Worm (Caenorhabditis elegans) whole organism, mixed stage, embryonic: ENCODE results near the gene rnp-7.
A peak's percentile ranks its signal among the peaks of the same experiment; 100 is the strongest.

ENCODE experiments used
- M03D4.4 ChIP-seq: sonication (generic microtip); optimal IDR thresholded peaks from 2 replicates; lab custom pipeline; 2017; ENCODE audit warnings: mild to moderate bottlenecking, missing genetic modification characterization, missing compliant biosample characterization
- bed-3 ChIP-seq: fragments of 200-800 bp; sonication (Bioruptor generic); optimal IDR thresholded peaks from 3 replicates; lab custom pipeline; 2018; ENCODE audit warnings: mild to moderate bottlenecking, missing genetic modification characterization, moderate library complexity, missing compliant biosample characterization
- blmp-1 ChIP-seq: fragments of 150-350 bp; optimal IDR thresholded peaks from 2 replicates; lab custom pipeline; 2014; ENCODE audit warnings: missing biosample characterization, missing genetic modification characterization
- ceh-39 ChIP-seq: fragments of 150-350 bp; optimal IDR thresholded peaks from 2 replicates; lab custom pipeline; 2014; ENCODE audit warnings: missing biosample characterization, missing genetic modification characterization
- ceh-43 ChIP-seq: fragments of 200-800 bp; sonication (Bioruptor generic); optimal IDR thresholded peaks from 2 replicates; lab custom pipeline; 2018; ENCODE audit warnings: mild to moderate bottlenecking, missing genetic modification characterization, moderate library complexity, missing compliant biosample characterization
- ceh-83 ChIP-seq: fragments of 200-800 bp; sonication (Bioruptor generic); optimal IDR thresholded peaks from 2 replicates; lab custom pipeline; 2018; ENCODE audit warnings: mild to moderate bottlenecking, missing genetic modification characterization, missing compliant biosample characterization
- ces-1 ChIP-seq: fragments of 150-350 bp; optimal IDR thresholded peaks from 2 replicates; lab custom pipeline; 2014; ENCODE audit warnings: missing biosample characterization, missing genetic modification reagents, missing genetic modification characterization
- cnd-1 ChIP-seq: fragments of 200-800 bp; sonication (Bioruptor generic); optimal IDR thresholded peaks from 2 replicates; lab custom pipeline; 2018; ENCODE audit warnings: mild to moderate bottlenecking, missing genetic modification characterization, missing compliant biosample characterization
- drap-1 ChIP-seq: fragments of 200-800 bp; sonication (Bioruptor generic); optimal IDR thresholded peaks from 3 replicates; lab custom pipeline; 2018; ENCODE audit warnings: mild to moderate bottlenecking, missing genetic modification characterization, missing compliant biosample characterization
- elt-1 ChIP-seq: sonication (generic microtip); optimal IDR thresholded peaks from 2 replicates; lab custom pipeline; 2017; ENCODE audit warnings: missing genetic modification characterization, mild to moderate bottlenecking, missing compliant biosample characterization, antibody characterized with exemption, moderate library complexity, borderline replicate concordance; ENCODE audit not compliant: insufficient read depth
- elt-3 ChIP-seq: fragments of 150-350 bp; optimal IDR thresholded peaks from 2 replicates; lab custom pipeline; 2014; ENCODE audit warnings: missing biosample characterization, missing genetic modification characterization
- flh-1 ChIP-seq: fragments of 200-800 bp; sonication (Bioruptor generic); optimal IDR thresholded peaks from 2 replicates; lab custom pipeline; 2018; ENCODE audit warnings: mild to moderate bottlenecking, missing genetic modification characterization, moderate library complexity, missing compliant biosample characterization
- ham-2 ChIP-seq: fragments of 200-800 bp; sonication (Bioruptor generic); optimal IDR thresholded peaks from 2 replicates; lab custom pipeline; 2018; ENCODE audit warnings: mild to moderate bottlenecking, missing genetic modification characterization, missing compliant biosample characterization
- hlh-1 ChIP-seq: fragments of 150-350 bp; optimal IDR thresholded peaks from 2 replicates; lab custom pipeline; 2014; ENCODE audit warnings: missing biosample characterization, missing genetic modification reagents, missing genetic modification characterization
- lin-13 ChIP-seq: fragments of 150-350 bp; optimal IDR thresholded peaks from 2 replicates; lab custom pipeline; 2014; ENCODE audit warnings: missing biosample characterization, missing genetic modification characterization
- lin-32 ChIP-seq: fragments of 200-800 bp; sonication (Bioruptor generic); optimal IDR thresholded peaks from 2 replicates; lab custom pipeline; 2018; ENCODE audit warnings: mild to moderate bottlenecking, missing genetic modification characterization, missing compliant biosample characterization
- lsy-2 ChIP-seq: fragments of 150-350 bp; optimal IDR thresholded peaks from 2 replicates; lab custom pipeline; 2014; ENCODE audit warnings: missing biosample characterization, missing genetic modification characterization
- mab-5 ChIP-seq: fragments of 150-350 bp; optimal IDR thresholded peaks from 2 replicates; lab custom pipeline; 2014; ENCODE audit warnings: missing biosample characterization, missing genetic modification characterization
- mep-1 ChIP-seq: fragments of 150-350 bp; optimal IDR thresholded peaks from 2 replicates; lab custom pipeline; 2017; ENCODE audit warnings: missing biosample characterization, missing genetic modification reagents, missing genetic modification characterization, inconsistent platforms
- mls-2 ChIP-seq: sonication (generic microtip); optimal IDR thresholded peaks from 2 replicates; lab custom pipeline; 2016; ENCODE audit warnings: mild to moderate bottlenecking, missing genetic modification characterization, moderate library complexity, missing compliant biosample characterization
- nhr-12 ChIP-seq: fragments of 150-350 bp; optimal IDR thresholded peaks from 2 replicates; lab custom pipeline; 2014; ENCODE audit warnings: missing biosample characterization, missing genetic modification characterization
- nhr-2 ChIP-seq: fragments of 150-350 bp; optimal IDR thresholded peaks from 2 replicates; lab custom pipeline; 2014; ENCODE audit warnings: missing biosample characterization, missing genetic modification characterization
- nhr-237 ChIP-seq: fragments of 150-350 bp; optimal IDR thresholded peaks from 2 replicates; lab custom pipeline; 2014; ENCODE audit warnings: missing biosample characterization, missing genetic modification characterization
- nhr-28 ChIP-seq: fragments of 150-350 bp; optimal IDR thresholded peaks from 2 replicates; lab custom pipeline; 2014; ENCODE audit warnings: missing biosample characterization, missing genetic modification characterization
- nhr-76 ChIP-seq: sonication (generic microtip); optimal IDR thresholded peaks from 2 replicates; lab custom pipeline; 2017; ENCODE audit warnings: missing biosample characterization, missing genetic modification characterization
- pha-4 ChIP-seq: fragments of 150-350 bp; optimal IDR thresholded peaks from 2 replicates; lab custom pipeline; 2018; ENCODE audit warnings: missing biosample characterization, missing genetic modification reagents, missing genetic modification characterization
- sem-2 ChIP-seq: fragments of 200-800 bp; sonication (Bioruptor generic); optimal IDR thresholded peaks from 2 replicates; lab custom pipeline; 2018; ENCODE audit warnings: mild to moderate bottlenecking, missing genetic modification characterization, missing compliant biosample characterization
- snpc-4 ChIP-seq: fragments of 150-350 bp; optimal IDR thresholded peaks from 2 replicates; lab custom pipeline; 2014; ENCODE audit warnings: missing biosample characterization, missing genetic modification characterization
- sptf-1 ChIP-seq: sonication (generic microtip); optimal IDR thresholded peaks from 2 replicates; lab custom pipeline; 2017; ENCODE audit warnings: mild to moderate bottlenecking, missing genetic modification characterization, moderate library complexity, missing compliant biosample characterization
- tbx-8 ChIP-seq: fragments of 200-800 bp; sonication (Bioruptor generic); optimal IDR thresholded peaks from 2 replicates; lab custom pipeline; 2018; ENCODE audit warnings: mild to moderate bottlenecking, missing genetic modification characterization, moderate library complexity, missing compliant biosample characterization
- unc-120 ChIP-seq: sonication (generic microtip); optimal IDR thresholded peaks from 2 replicates; lab custom pipeline; 2017; ENCODE audit warnings: missing genetic modification characterization, missing compliant biosample characterization; ENCODE audit not compliant: poor library complexity, severe bottlenecking
- unc-39 ChIP-seq: fragments of 150-350 bp; optimal IDR thresholded peaks from 2 replicates; lab custom pipeline; 2014; ENCODE audit warnings: missing biosample characterization, missing genetic modification characterization
- unc-62 ChIP-seq: fragments of 150-350 bp; optimal IDR thresholded peaks from 2 replicates; lab custom pipeline; 2014; ENCODE audit warnings: missing biosample characterization, missing genetic modification reagents, missing genetic modification characterization
- zip-8 ChIP-seq: fragments of 150-350 bp; optimal IDR thresholded peaks from 2 replicates; lab custom pipeline; 2014; ENCODE audit warnings: missing biosample characterization, missing genetic modification characterization
- ztf-11 ChIP-seq: fragments of 150-350 bp; optimal IDR thresholded peaks from 2 replicates; lab custom pipeline; 2014; ENCODE audit warnings: missing biosample characterization, missing genetic modification characterization

Gene rnp-7

DNA sequence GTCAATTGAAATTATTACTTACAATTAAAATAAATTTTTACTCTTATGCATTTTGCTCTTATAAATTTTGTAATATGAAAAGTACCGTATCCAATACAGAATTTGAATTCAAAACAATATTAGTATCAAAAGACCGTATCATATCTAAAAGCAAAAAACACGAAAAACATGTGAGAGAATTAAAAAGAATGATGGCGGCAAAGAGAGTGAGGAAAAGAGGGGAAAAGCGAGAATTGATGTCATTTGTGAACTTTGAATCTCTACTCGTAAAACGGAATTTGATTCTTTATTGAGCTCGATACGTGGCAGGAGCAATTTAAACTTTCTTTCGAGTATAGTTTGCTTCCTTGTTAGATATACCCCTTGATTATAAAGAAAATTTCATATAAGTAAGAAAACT lies 6.4 kb downstream of the rnp-7 start:
- TF ChIP-seq zip-8 (tag; lab: Kevin White, UChicago) (no peak), nhr-12 (tag; lab: Kevin White, UChicago) (no peak), ces-1 (GFP tag; lab: Kevin White, UChicago) (peak; percentile 13)

DNA sequence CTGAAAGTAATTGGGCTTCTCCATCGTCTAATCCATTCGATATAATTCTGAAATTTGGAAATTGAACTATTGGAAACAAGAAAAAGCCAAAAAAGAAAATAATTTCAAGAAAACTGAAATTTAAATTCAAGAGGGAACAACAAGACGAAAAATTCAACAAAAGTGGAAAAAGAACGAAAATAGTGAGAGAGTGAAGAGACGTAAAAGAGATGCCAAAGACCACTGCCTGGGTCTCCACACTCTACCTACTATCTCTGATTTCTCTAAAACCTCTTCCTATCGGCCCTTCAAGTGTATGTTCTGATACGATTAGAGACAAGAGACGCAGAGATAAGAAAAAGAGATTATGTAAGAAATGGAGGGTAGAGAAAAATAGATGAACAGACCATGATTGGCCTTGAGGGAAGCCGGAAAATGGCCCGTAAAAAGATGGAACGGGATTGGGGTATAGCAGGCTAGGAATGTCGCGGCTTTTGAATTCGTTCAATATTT lies 7.2 kb downstream of the rnp-7 start, which contains the start of gene ogt-1:
Gene ogt-1, minus strand, starts transcription at position 51 of the 492 bp plus-strand sequence.
- TF ChIP-seq snpc-4 (tag; lab: Kevin White, UChicago) (no peak), cnd-1 (no peak), drap-1 (GFP tag; lab: Kevin White, UChicago) (no peak), mep-1 (tag; lab: Kevin White, UChicago) (no peak), elt-1 (tag; lab: Kevin White, UChicago) (no peak), sem-2 (GFP tag; lab: Kevin White, UChicago) (no peak), ces-1 (GFP tag; lab: Kevin White, UChicago) (peak; percentile 99), nhr-28 (no peak), ceh-39 (tag; lab: Kevin White, UChicago) (peak; percentile 42), sptf-1 (peak; percentile 9), M03D4.4 (no peak), mab-5 (no peak), bed-3 (GFP tag; lab: Kevin White, UChicago) (no peak), hlh-1 (tag; lab: Kevin White, UChicago) (peak; percentile 42), ham-2 (GFP tag; lab: Kevin White, UChicago) (peak; percentile 80), nhr-12 (tag; lab: Kevin White, UChicago) (no peak), unc-39 (no peak), blmp-1 (tag; lab: Kevin White, UChicago) (no peak), tbx-8 (no peak), nhr-76 (tag; lab: Kevin White, UChicago) (no peak), lsy-2 (tag; lab: Kevin White, UChicago) (peak; percentile 79), unc-120 (tag; lab: Kevin White, UChicago) (peak; percentile 69), pha-4 (tag; lab: Kevin White, UChicago) (peak; percentile 57), zip-8 (tag; lab: Kevin White, UChicago) (no peak), mls-2 (no peak), lin-13 (tag; lab: Kevin White, UChicago) (no peak), nhr-237 (tag; lab: Kevin White, UChicago) (peak; percentile 87), ztf-11 (tag; lab: Kevin White, UChicago) (no peak), lin-32 (GFP tag; lab: Kevin White, UChicago) (no peak), unc-62 (GFP tag; lab: Kevin White, UChicago) (peak; percentile 76), flh-1 (no peak), ceh-43 (GFP tag; lab: Kevin White, UChicago) (no peak), elt-3 (tag; lab: Kevin White, UChicago) (peak; percentile 68), nhr-2 (tag; lab: Kevin White, UChicago) (peak; percentile 31), ceh-83 (GFP tag; lab: Kevin White, UChicago) (no peak)

DNA sequence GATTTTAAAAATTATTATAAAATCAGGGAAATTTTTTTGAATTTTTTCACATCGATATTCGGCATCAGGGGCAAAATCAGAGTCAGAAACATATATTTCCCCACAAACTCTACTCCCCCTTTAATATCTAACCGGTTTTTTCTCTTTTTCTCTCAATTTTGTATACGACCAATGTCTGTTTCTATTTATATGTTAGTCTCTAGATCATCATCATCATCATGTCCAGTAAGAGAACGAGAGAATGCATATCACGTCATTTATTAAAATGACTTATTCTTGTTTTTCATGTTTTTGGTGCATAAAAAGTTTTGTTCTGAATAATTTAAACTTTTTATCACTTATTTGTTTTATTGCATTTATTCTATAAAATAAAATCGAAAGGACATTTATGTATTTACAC lies 8.4 kb downstream of the rnp-7 start:
- TF ChIP-seq unc-39 (no peak), elt-3 (tag; lab: Kevin White, UChicago) (no peak), ces-1 (GFP tag; lab: Kevin White, UChicago) (no peak), drap-1 (GFP tag; lab: Kevin White, UChicago) (no peak), ceh-83 (GFP tag; lab: Kevin White, UChicago) (no peak), ceh-39 (tag; lab: Kevin White, UChicago) (no peak), ham-2 (GFP tag; lab: Kevin White, UChicago) (no peak), blmp-1 (tag; lab: Kevin White, UChicago) (no peak), ceh-43 (GFP tag; lab: Kevin White, UChicago) (no peak), mls-2 (no peak), elt-1 (tag; lab: Kevin White, UChicago) (no peak), bed-3 (GFP tag; lab: Kevin White, UChicago) (no peak), unc-120 (tag; lab: Kevin White, UChicago) (no peak), hlh-1 (tag; lab: Kevin White, UChicago) (no peak), nhr-237 (tag; lab: Kevin White, UChicago) (no peak), zip-8 (tag; lab: Kevin White, UChicago) (no peak)
